Fruit fly (Drosophila melanogaster) whole organism, embryonic: Measurements from ENCODE around the gene CG11999.

Source experiments
- ATbp ChIP-seq: fragments of 200-800 bp; sonication (Bioruptor generic); optimal IDR thresholded peaks from 2 replicates; lab custom pipeline; 2017; ENCODE audit warnings: missing biosample characterization, mild to moderate bottlenecking, missing genetic modification characterization, missing genetic modification reagents
- Blimp-1 ChIP-seq: fragments of 200-800 bp; sonication (Bioruptor generic); optimal IDR thresholded peaks from 3 replicates; lab custom pipeline; 2018; ENCODE audit warnings: missing biosample characterization, missing genetic modification characterization, mild to moderate bottlenecking, moderate library complexity, missing genetic modification reagents
- CG10959 ChIP-seq: fragments of 200-800 bp; sonication (Bioruptor generic); IDR thresholded peaks from 2 replicates; pipeline ENCODE4 v1.3.6; 2022; ENCODE audit warnings: missing biosample characterization, missing genetic modification characterization
- CG11456 ChIP-seq: fragments of 200-800 bp; sonication (Bioruptor generic); IDR thresholded peaks from 3 replicates; pipeline ENCODE4 v1.3.6; 2022; ENCODE audit warnings: missing biosample characterization, missing genetic modification characterization
- CG11504 ChIP-seq: fragments of 200-800 bp; sonication (Bioruptor generic); optimal IDR thresholded peaks from 3 replicates; lab custom pipeline; 2019; ENCODE audit warnings: missing biosample characterization, mild to moderate bottlenecking, missing genetic modification characterization, moderate library complexity
- CG12155 ChIP-seq: fragments of 200-800 bp; sonication (Bioruptor generic); optimal IDR thresholded peaks from 3 replicates; lab custom pipeline; 2016; ENCODE audit warnings: missing biosample characterization, missing genetic modification characterization
- CG12769 ChIP-seq: fragments of 200-800 bp; sonication (Bioruptor generic); optimal IDR thresholded peaks from 2 replicates; lab custom pipeline; 2019; ENCODE audit warnings: missing biosample characterization, mild to moderate bottlenecking, missing genetic modification characterization, moderate library complexity
- CG15601 ChIP-seq: fragments of 200-800 bp; sonication (Bioruptor generic); optimal IDR thresholded peaks from 3 replicates; lab custom pipeline; 2019; ENCODE audit warnings: missing biosample characterization, mild to moderate bottlenecking, missing genetic modification characterization, moderate library complexity
- CG1602 ChIP-seq: fragments of 200-800 bp; sonication (Bioruptor generic); optimal IDR thresholded peaks from 3 replicates; lab custom pipeline; 2016; ENCODE audit warnings: missing biosample characterization, missing genetic modification characterization
- CG1832 ChIP-seq: fragments of 200-800 bp; sonication (Bioruptor generic); optimal IDR thresholded peaks from 2 replicates; lab custom pipeline; 2017; ENCODE audit warnings: missing biosample characterization, mild to moderate bottlenecking, missing genetic modification characterization, inconsistent platforms
- CG2678 ChIP-seq: fragments of 200-800 bp; sonication (Bioruptor generic); optimal IDR thresholded peaks from 3 replicates; lab custom pipeline; 2019; ENCODE audit warnings: missing biosample characterization, mild to moderate bottlenecking, missing genetic modification characterization, moderate library complexity
- CG4328 ChIP-seq: fragments of 200-800 bp; sonication (Bioruptor generic); optimal IDR thresholded peaks from 3 replicates; lab custom pipeline; 2017; ENCODE audit warnings: missing biosample characterization, missing genetic modification reagents, missing genetic modification characterization
- CG4404 ChIP-seq: fragments of 200-800 bp; sonication (Bioruptor generic); IDR thresholded peaks from 2 replicates; pipeline ENCODE4 v1.3.6; 2022; ENCODE audit warnings: missing biosample characterization, missing genetic modification characterization
- CG4707 ChIP-seq: fragments of 200-800 bp; sonication (Bioruptor generic); optimal IDR thresholded peaks from 2 replicates; lab custom pipeline; 2018; ENCODE audit warnings: missing biosample characterization, mild to moderate bottlenecking, missing genetic modification characterization, moderate library complexity
- CG6683 ChIP-seq: fragments of 200-800 bp; sonication (Bioruptor generic); optimal IDR thresholded peaks from 2 replicates; lab custom pipeline; 2017; ENCODE audit warnings: missing biosample characterization, mild to moderate bottlenecking, missing genetic modification characterization, missing genetic modification reagents
- CG8089 ChIP-seq: fragments of 200-800 bp; sonication (Bioruptor generic); optimal IDR thresholded peaks from 3 replicates; lab custom pipeline; 2016; ENCODE audit warnings: missing biosample characterization, missing genetic modification characterization
- CG8359 ChIP-seq: fragments of 200-800 bp; sonication (Bioruptor generic); optimal IDR thresholded peaks from 2 replicates; lab custom pipeline; 2017; ENCODE audit warnings: missing biosample characterization, mild to moderate bottlenecking, missing genetic modification characterization, borderline replicate concordance
- CG8944 ChIP-seq: fragments of 200-800 bp; sonication (Bioruptor generic); optimal IDR thresholded peaks from 3 replicates; lab custom pipeline; 2016; ENCODE audit warnings: missing biosample characterization, missing genetic modification characterization
- D19A ChIP-seq: fragments of 200-800 bp; optimal IDR thresholded peaks from 3 replicates; lab custom pipeline; 2019; ENCODE audit warnings: missing biosample characterization, mild to moderate bottlenecking, missing genetic modification characterization, moderate library complexity
- E2f2 ChIP-seq: fragments of 200-800 bp; sonication (Bioruptor generic); IDR thresholded peaks from 2 replicates; pipeline ENCODE4 v1.3.6; 2022; ENCODE audit warnings: missing biosample characterization, missing genetic modification characterization
- HmgZ ChIP-seq: fragments of 200-800 bp; sonication (Bioruptor generic); optimal IDR thresholded peaks from 2 replicates; lab custom pipeline; 2018; ENCODE audit warnings: missing biosample characterization, mild to moderate bottlenecking, missing genetic modification characterization
- Hmx ChIP-seq: fragments of 200-800 bp; sonication (Bioruptor generic); optimal IDR thresholded peaks from 2 replicates; lab custom pipeline; 2016; ENCODE audit warnings: missing biosample characterization, missing genetic modification characterization
- Lpt ChIP-seq: fragments of >200 bp; optimal IDR thresholded peaks from 2 replicates; lab custom pipeline; 2018; ENCODE audit warnings: missing biosample characterization, missing genetic modification characterization
- Med ChIP-seq: fragments of 200-800 bp; sonication (Bioruptor generic); peaks from one replicate; lab custom pipeline; 2016; ENCODE audit warnings: missing biosample characterization, missing genetic modification characterization, mild to moderate bottlenecking, inconsistent platforms, moderate library complexity
- Nf-YA ChIP-seq: fragments of 200-800 bp; sonication (Bioruptor generic); IDR thresholded peaks from 2 replicates; pipeline ENCODE4 v1.3.6; 2022; ENCODE audit warnings: missing biosample characterization, missing genetic modification characterization
- Pdp1 ChIP-seq, 2 experiments: fragments of 200-800 bp; sonication (Bioruptor generic); optimal IDR thresholded peaks; 3 replicates each; lab custom pipeline; 2016; ENCODE audit warnings: missing biosample characterization in 2 of 2, missing genetic modification characterization in 2 of 2, mild to moderate bottlenecking in 1 of 2, moderate library complexity in 1 of 2
- Spps ChIP-seq: fragments of 200-800 bp; sonication (Bioruptor generic); optimal IDR thresholded peaks from 2 replicates; lab custom pipeline; 2018; ENCODE audit warnings: missing biosample characterization, mild to moderate bottlenecking, missing genetic modification characterization
- Taf1 ChIP-seq: fragments of 200-800 bp; sonication (Bioruptor generic); IDR thresholded peaks from 2 replicates; pipeline ENCODE4 v1.3.6; 2022; ENCODE audit warnings: missing biosample characterization, missing genetic modification characterization
- Xbp1 ChIP-seq: fragments of 200-800 bp; sonication (Bioruptor generic); optimal IDR thresholded peaks from 3 replicates; lab custom pipeline; 2016; ENCODE audit warnings: missing biosample characterization, mild to moderate bottlenecking, missing genetic modification characterization
- YL-1 ChIP-seq: fragments of 200-800 bp; sonication (Bioruptor generic); optimal IDR thresholded peaks from 3 replicates; lab custom pipeline; 2017; ENCODE audit warnings: missing biosample characterization, mild to moderate bottlenecking, missing genetic modification characterization
- abd-A ChIP-seq: fragments of 200-800 bp; sonication (Bioruptor generic); optimal IDR thresholded peaks from 3 replicates; lab custom pipeline; 2019; ENCODE audit warnings: missing biosample characterization, mild to moderate bottlenecking, missing genetic modification characterization, moderate library complexity
- aop ChIP-seq: fragments of 200-800 bp; sonication (Bioruptor generic); IDR thresholded peaks from 2 replicates; pipeline ENCODE4 v1.3.6; 2022; ENCODE audit warnings: missing biosample characterization, missing genetic modification characterization
- bowl ChIP-seq: fragments of 200-800 bp; sonication (Bioruptor generic); IDR thresholded peaks from 2 replicates; pipeline ENCODE4 v1.3.6; 2022; ENCODE audit warnings: missing biosample characterization, missing genetic modification characterization
- btn ChIP-seq: fragments of 200-800 bp; sonication (Bioruptor generic); optimal IDR thresholded peaks from 2 replicates; lab custom pipeline; 2016; ENCODE audit warnings: missing biosample characterization, missing genetic modification characterization
- cas ChIP-seq: fragments of 200-800 bp; sonication (Bioruptor generic); IDR thresholded peaks from 2 replicates; pipeline ENCODE4 v1.3.6; 2022; ENCODE audit warnings: missing biosample characterization, missing genetic modification characterization
- chinmo ChIP-seq: fragments of 200-800 bp; sonication (Bioruptor generic); IDR thresholded peaks from 4 replicates; pipeline ENCODE4 v1.3.6; 2022; ENCODE audit warnings: missing biosample characterization, missing genetic modification characterization; ENCODE audit not compliant: partially characterized antibody
- crol ChIP-seq: fragments of 200-800 bp; sonication (Bioruptor generic); IDR thresholded peaks from 2 replicates; pipeline ENCODE4 v1.3.6; 2022; ENCODE audit warnings: missing biosample characterization, missing genetic modification characterization
- dimm ChIP-seq: fragments of 200-800 bp; sonication (Bioruptor generic); IDR thresholded peaks from 2 replicates; pipeline ENCODE4 v1.3.6; 2022; ENCODE audit warnings: missing biosample characterization, missing genetic modification characterization
- dysf ChIP-seq: fragments of 200-800 bp; sonication (Bioruptor generic); IDR thresholded peaks from 3 replicates; pipeline ENCODE4 v1.3.6; 2022; ENCODE audit warnings: missing biosample characterization, missing genetic modification characterization
- gem ChIP-seq: fragments of 200-800 bp; sonication (Bioruptor generic); optimal IDR thresholded peaks from 2 replicates; lab custom pipeline; 2019; ENCODE audit warnings: missing biosample characterization, mild to moderate bottlenecking, missing genetic modification characterization, moderate library complexity
- grn ChIP-seq: fragments of 200-800 bp; sonication (Bioruptor generic); optimal IDR thresholded peaks from 3 replicates; lab custom pipeline; 2017; ENCODE audit warnings: missing biosample characterization, missing genetic modification characterization
- h ChIP-seq: fragments of >200 bp; optimal IDR thresholded peaks from 2 replicates; lab custom pipeline; 2017
- her ChIP-seq: fragments of 200-800 bp; sonication (Bioruptor generic); optimal IDR thresholded peaks from 2 replicates; lab custom pipeline; 2016; ENCODE audit warnings: missing biosample characterization, missing genetic modification characterization
- kah ChIP-seq: fragments of 200-800 bp; sonication (Bioruptor generic); optimal IDR thresholded peaks from 2 replicates; lab custom pipeline; 2018; ENCODE audit warnings: missing biosample characterization, mild to moderate bottlenecking, missing genetic modification characterization
- knrl ChIP-seq: fragments of 200-800 bp; sonication (Bioruptor generic); IDR thresholded peaks from 3 replicates; pipeline ENCODE4 v1.3.6; 2022; ENCODE audit warnings: missing biosample characterization, missing genetic modification characterization; ENCODE audit not compliant: partially characterized antibody
- p53 ChIP-seq: fragments of 200-800 bp; sonication (Bioruptor generic); optimal IDR thresholded peaks from 2 replicates; lab custom pipeline; 2016; ENCODE audit warnings: missing biosample characterization, missing genetic modification characterization
- pfk ChIP-seq: fragments of 200-800 bp; sonication (Bioruptor generic); optimal IDR thresholded peaks from 2 replicates; lab custom pipeline; 2018; ENCODE audit warnings: missing biosample characterization, mild to moderate bottlenecking, missing genetic modification characterization, moderate library complexity
- pros ChIP-seq: fragments of 200-800 bp; sonication (Bioruptor generic); optimal IDR thresholded peaks from 3 replicates; lab custom pipeline; 2019; ENCODE audit warnings: missing biosample characterization, mild to moderate bottlenecking, missing genetic modification characterization, moderate library complexity
- ranshi ChIP-seq: fragments of 200-800 bp; sonication (Bioruptor generic); IDR thresholded peaks from 2 replicates; pipeline ENCODE4 v1.3.6; 2022; ENCODE audit warnings: missing biosample characterization, missing genetic modification characterization
- shn ChIP-seq: fragments of 200-800 bp; sonication (Bioruptor generic); optimal IDR thresholded peaks from 3 replicates; lab custom pipeline; 2016; ENCODE audit warnings: missing biosample characterization, missing genetic modification characterization
- sr ChIP-seq: fragments of 200-800 bp; sonication (Bioruptor generic); IDR thresholded peaks from 3 replicates; pipeline ENCODE4 v1.3.6; 2022; ENCODE audit warnings: missing biosample characterization, missing genetic modification characterization
- vvl ChIP-seq: fragments of 200-800 bp; sonication (Bioruptor generic); IDR thresholded peaks from 2 replicates; pipeline ENCODE4 v1.3.6; 2022; ENCODE audit warnings: missing biosample characterization, missing genetic modification characterization

Gene CG11999

dm6 chr3R:5315050-5315643, 39.4 kb downstream of the CG11999 start (continued):
- no peak for TF ChIP-seq gem (tag; lab: Kevin White, UChicago)
- TF ChIP-seq YL-1 (GFP tag; lab: Kevin White, UChicago): no peak
- TF ChIP-seq cas (GFP tag; lab: Robert Waterston, UW): no peak
- peak; percentile 71 for TF ChIP-seq Med (GFP tag; lab: Kevin White, UChicago)
- TF ChIP-seq CG2678 (tag; lab: Kevin White, UChicago): no peak
- TF ChIP-seq HmgZ (tag; lab: Kevin White, UChicago): no peak
- TF ChIP-seq CG10959 (GFP tag; lab: Robert Waterston, UW): no peak
- TF ChIP-seq ranshi (GFP tag; lab: Robert Waterston, UW): no peak
- no peak for TF ChIP-seq E2f2
- no peak for TF ChIP-seq CG11456
- no peak for TF ChIP-seq CG6683 (GFP tag; lab: Kevin White, UChicago)
- TF ChIP-seq CG8359 (GFP tag; lab: Kevin White, UChicago): no peak
- no peak for TF ChIP-seq kah (GFP tag; lab: Kevin White, UChicago)
- TF ChIP-seq Spps (tag; lab: Kevin White, UChicago): no peak
- TF ChIP-seq abd-A (tag; lab: Kevin White, UChicago): peak; percentile 37
- no peak for TF ChIP-seq CG15601 (tag; lab: Kevin White, UChicago)
- TF ChIP-seq Blimp-1 (GFP tag; lab: Kevin White, UChicago): peak; percentile 98
- no peak for TF ChIP-seq Lpt (GFP tag; lab: Kevin White, UChicago)
- 0 out of 3 replicates have a peak, but pooled peaks have one; percentile 19 for TF ChIP-seq sr (GFP tag; lab: Robert Waterston, UW)
- TF ChIP-seq CG1602: no peak
- TF ChIP-seq Taf1 (GFP tag; lab: Robert Waterston, UW): no peak
- TF ChIP-seq D19A (tag; lab: Kevin White, UChicago): no peak
- no peak for TF ChIP-seq pfk
- no peak for TF ChIP-seq CG4328 (GFP tag; lab: Kevin White, UChicago)
- TF ChIP-seq shn (GFP tag; lab: Kevin White, UChicago): no peak
- no peak for TF ChIP-seq bowl (GFP tag; lab: Robert Waterston, UW)
- TF ChIP-seq p53 (GFP tag; lab: Kevin White, UChicago): no peak
- no peak for TF ChIP-seq CG12155
- TF ChIP-seq dysf: no peak
- no peak for TF ChIP-seq dimm (GFP tag; lab: Robert Waterston, UW)
- no peak for TF ChIP-seq CG8089 (GFP tag; lab: Kevin White, UChicago)
- TF ChIP-seq aop (GFP tag; lab: Robert Waterston, UW): no peak
- TF ChIP-seq CG4707 (GFP tag; lab: Kevin White, UChicago): no peak
- peak; percentile 36 for TF ChIP-seq CG11504 (tag; lab: Kevin White, UChicago)
- TF ChIP-seq Nf-YA (GFP tag; lab: Robert Waterston, UW): no peak
- TF ChIP-seq crol (GFP tag; lab: Robert Waterston, UW): peak; percentile 65; the same call in 1 of the 2 replicates
- TF ChIP-seq grn (GFP tag; lab: Kevin White, UChicago): peak; percentile 14
- no peak for TF ChIP-seq knrl (GFP tag; lab: Robert Waterston, UW)
- no peak for TF ChIP-seq btn

DNA sequence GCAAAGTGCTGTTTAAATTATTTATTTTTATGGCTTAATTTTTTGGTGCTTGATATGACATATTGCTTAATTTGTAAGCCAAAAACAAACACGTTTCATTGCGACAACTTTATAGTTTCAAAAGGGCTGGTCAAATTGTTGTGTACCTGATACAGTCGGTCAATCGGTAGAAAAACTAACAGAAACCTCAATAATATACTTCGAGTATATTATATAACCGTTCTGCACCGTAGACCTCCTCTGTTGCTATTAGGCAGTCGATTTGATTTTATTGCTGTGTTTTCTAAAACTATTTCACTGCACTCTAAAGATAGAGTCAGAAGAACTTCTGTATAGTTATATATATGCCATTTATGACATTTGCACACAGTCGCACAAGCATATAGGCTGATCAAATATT, 44.3 kb downstream of the CG11999 start:
- TF ChIP-seq chinmo (GFP tag; lab: Robert Waterston, UW): 0 out of 4 replicates have a peak, but pooled peaks have one; percentile 23
- TF ChIP-seq Xbp1 (GFP tag; lab: Kevin White, UChicago): no peak
- no peak for TF ChIP-seq CG1832
- TF ChIP-seq ATbp (GFP tag; lab: Kevin White, UChicago): no peak
- no peak for TF ChIP-seq CG4404 (GFP tag; lab: Robert Waterston, UW)
- peak in 1 of 2 experiments; percentile 89 for TF ChIP-seq Pdp1 (GFP tag; optimal IDR thresholded peaks at IDR 0.05; lab: Kevin White, UChicago)
- TF ChIP-seq her (GFP tag; lab: Kevin White, UChicago): no peak
- no peak for TF ChIP-seq Hmx (GFP tag; lab: Kevin White, UChicago)
- no peak for TF ChIP-seq vvl (GFP tag; lab: Robert Waterston, UW)
- TF ChIP-seq bowl (GFP tag; lab: Robert Waterston, UW): no peak
- TF ChIP-seq CG12769 (tag; lab: Kevin White, UChicago): no peak
- no peak for TF ChIP-seq h (lab: Kevin White, UChicago)
- no peak for TF ChIP-seq CG8944 (GFP tag; lab: Kevin White, UChicago)
- no peak for TF ChIP-seq pros (GFP tag; lab: Kevin White, UChicago)
